Fruit fly (Drosophila melanogaster) whole organism, adult: ENCODE results near the gene sll.

Experiments
- CG11617 ChIP-seq: fragments of 200-800 bp; sonication (Bioruptor generic); optimal IDR thresholded peaks from 2 replicates; lab custom pipeline; 2017; ENCODE audit warnings: mild to moderate bottlenecking, missing biosample characterization, missing genetic modification reagents, missing genetic modification characterization
- CG12768 ChIP-seq: fragments of 200-800 bp; sonication (Bioruptor generic); optimal IDR thresholded peaks from 2 replicates; lab custom pipeline; 2017; ENCODE audit warnings: missing biosample characterization, missing genetic modification characterization, mild to moderate bottlenecking, moderate library complexity, missing genetic modification reagents
- CG14711 ChIP-seq: fragments of 200-800 bp; sonication (Bioruptor generic); optimal IDR thresholded peaks from 2 replicates; lab custom pipeline; 2018; ENCODE audit warnings: missing biosample characterization, mild to moderate bottlenecking, missing genetic modification characterization, moderate library complexity
- CG1620 ChIP-seq: fragments of 200-800 bp; sonication (Bioruptor generic); optimal IDR thresholded peaks from 2 replicates; lab custom pipeline; 2016; ENCODE audit warnings: missing biosample characterization, missing genetic modification characterization
- CG33017 ChIP-seq: fragments of 200-800 bp; sonication (Bioruptor generic); optimal IDR thresholded peaks from 2 replicates; lab custom pipeline; 2018; ENCODE audit warnings: missing biosample characterization, mild to moderate bottlenecking, missing genetic modification characterization, moderate library complexity
- CG5204 ChIP-seq: fragments of 200-800 bp; sonication (Bioruptor generic); optimal IDR thresholded peaks from 2 replicates; lab custom pipeline; 2016; ENCODE audit warnings: missing biosample characterization, missing genetic modification characterization
- CG7045 ChIP-seq: fragments of 200-800 bp; sonication (Bioruptor generic); optimal IDR thresholded peaks from 2 replicates; lab custom pipeline; 2017; ENCODE audit warnings: missing biosample characterization, mild to moderate bottlenecking, missing genetic modification characterization
- CG7101 ChIP-seq: fragments of 200-800 bp; sonication (Bioruptor generic); optimal IDR thresholded peaks from 2 replicates; lab custom pipeline; 2018; ENCODE audit warnings: missing biosample characterization, mild to moderate bottlenecking, missing genetic modification characterization, moderate library complexity
- Clk ChIP-seq: fragments of 200-800 bp; sonication (Bioruptor generic); optimal IDR thresholded peaks from 2 replicates; lab custom pipeline; 2017; ENCODE audit warnings: missing biosample characterization, missing genetic modification characterization
- Crg-1 ChIP-seq: fragments of 200-800 bp; sonication (Bioruptor generic); optimal IDR thresholded peaks from 2 replicates; lab custom pipeline; 2016; ENCODE audit warnings: missing biosample characterization, missing genetic modification characterization
- Hr96 ChIP-seq: fragments of 200-800 bp; sonication (Bioruptor generic); optimal IDR thresholded peaks from 2 replicates; lab custom pipeline; 2016; ENCODE audit warnings: missing biosample characterization, missing genetic modification characterization
- Mnt ChIP-seq: fragments of 200-800 bp; sonication (Bioruptor generic); optimal IDR thresholded peaks from 2 replicates; lab custom pipeline; 2016; ENCODE audit warnings: missing biosample characterization, mild to moderate bottlenecking, missing genetic modification characterization
- bab1 ChIP-seq: fragments of 200-800 bp; sonication (Bioruptor generic); optimal IDR thresholded peaks from 3 replicates; lab custom pipeline; 2019; ENCODE audit warnings: missing biosample characterization, mild to moderate bottlenecking, missing genetic modification characterization, moderate library complexity
- cic ChIP-seq: fragments of 200-800 bp; sonication (Bioruptor generic); optimal IDR thresholded peaks from 2 replicates; lab custom pipeline; 2017; ENCODE audit warnings: missing biosample characterization, mild to moderate bottlenecking, missing genetic modification characterization, moderate library complexity
- cnc ChIP-seq, 2 experiments: fragments of >200 bp; optimal IDR thresholded peaks; 2 replicates each; lab custom pipeline; 2017
- kay ChIP-seq: fragments of 200-800 bp; sonication (Bioruptor generic); peaks from one replicate; lab custom pipeline; 2016; ENCODE audit warnings: missing biosample characterization, missing genetic modification characterization, borderline replicate concordance
- ovo ChIP-seq: fragments of 200-800 bp; sonication (Bioruptor generic); optimal IDR thresholded peaks from 2 replicates; lab custom pipeline; 2016; ENCODE audit warnings: missing biosample characterization, missing genetic modification characterization
- pad ChIP-seq: fragments of 200-800 bp; sonication (Bioruptor generic); optimal IDR thresholded peaks from 3 replicates; lab custom pipeline; 2017; ENCODE audit warnings: missing biosample characterization, missing genetic modification characterization, mild to moderate bottlenecking, moderate library complexity, missing genetic modification reagents
- tj ChIP-seq: fragments of 200-800 bp; sonication (Bioruptor generic); optimal IDR thresholded peaks from 3 replicates; lab custom pipeline; 2017; ENCODE audit warnings: missing biosample characterization, mild to moderate bottlenecking, missing genetic modification characterization, moderate library complexity
- toe ChIP-seq: fragments of 200-800 bp; sonication (Bioruptor generic); optimal IDR thresholded peaks from 2 replicates; lab custom pipeline; 2016; ENCODE audit warnings: missing biosample characterization, missing genetic modification characterization

Gene sll

dm6 chr3R:17646102-17647050 is 40.5 kb downstream of the sll start:
- TF ChIP-seq bab1: peak; percentile 22
- TF ChIP-seq Clk (GFP tag; lab: Kevin White, UChicago): no peak
- no peak for TF ChIP-seq CG33017 (tag; lab: Kevin White, UChicago)
- no peak for TF ChIP-seq Mnt (GFP tag; lab: Kevin White, UChicago)

- peak; percentile 10 for TF ChIP-seq CG14711
- no peak for TF ChIP-seq kay
- peak; percentile 19 for TF ChIP-seq bab1
- TF ChIP-seq CG1620 (GFP tag; lab: Kevin White, UChicago): no peak
- peak; percentile 30 for TF ChIP-seq toe (GFP tag; lab: Kevin White, UChicago)
Measured at dm6 chr3R:17647444-17647843, 41.5 kb downstream of the sll start, which contains the start of gene CG14322. CG14322 (plus strand) TSS chr3R:17647679.

- TF ChIP-seq Clk (GFP tag; lab: Kevin White, UChicago) (no peak), CG33017 (tag; lab: Kevin White, UChicago) (no peak), Hr96 (GFP tag; lab: Kevin White, UChicago) (no peak)
Measured at dm6 chr3R:17653879-17654278, 48.0 kb downstream of the sll start.

- no peak for TF ChIP-seq CG1620 (GFP tag; lab: Kevin White, UChicago)
- no peak for TF ChIP-seq CG5204 (GFP tag; lab: Kevin White, UChicago)
- no peak for TF ChIP-seq tj (GFP tag; lab: Kevin White, UChicago)
- no peak for TF ChIP-seq CG12768 (GFP tag; lab: Kevin White, UChicago)
- TF ChIP-seq CG11617 (GFP tag; lab: Kevin White, UChicago): no peak
- no peak for TF ChIP-seq cnc (optimal IDR thresholded peaks at IDR 0.05; lab: Kevin White, UChicago)
- no peak for TF ChIP-seq CG7101 (tag; lab: Kevin White, UChicago)
- TF ChIP-seq ovo: no peak
- TF ChIP-seq kay: no peak
- no peak for TF ChIP-seq Clk (GFP tag; lab: Kevin White, UChicago)
- no peak for TF ChIP-seq CG7045 (GFP tag; lab: Kevin White, UChicago)
- TF ChIP-seq toe (GFP tag; lab: Kevin White, UChicago): no peak
- no peak for TF ChIP-seq Mnt (GFP tag; lab: Kevin White, UChicago)
- no peak for TF ChIP-seq Hr96 (GFP tag; lab: Kevin White, UChicago)
- no peak for TF ChIP-seq CG33017 (tag; lab: Kevin White, UChicago)
Measured at dm6 chr3R:17655040-17655439, 49.1 kb downstream of the sll start.

dm6 chr3R:17656923-17657322 is 51.0 kb downstream of the sll start:
- TF ChIP-seq Clk (GFP tag; lab: Kevin White, UChicago) (no peak), cic (no peak), CG12768 (GFP tag; lab: Kevin White, UChicago) (no peak), CG1620 (GFP tag; lab: Kevin White, UChicago) (no peak), CG5204 (GFP tag; lab: Kevin White, UChicago) (no peak), tj (GFP tag; lab: Kevin White, UChicago) (peak; percentile 70), Hr96 (GFP tag; lab: Kevin White, UChicago) (no peak), toe (GFP tag; lab: Kevin White, UChicago) (no peak), Crg-1 (GFP tag; lab: Kevin White, UChicago) (no peak), bab1 (peak; percentile 17), pad (GFP tag; lab: Kevin White, UChicago) (no peak), Mnt (GFP tag; lab: Kevin White, UChicago) (no peak), ovo (no peak), CG14711 (no peak)
